Worm (Caenorhabditis elegans): ENCODE measurements around the gene F14D2.8.

DNA sequence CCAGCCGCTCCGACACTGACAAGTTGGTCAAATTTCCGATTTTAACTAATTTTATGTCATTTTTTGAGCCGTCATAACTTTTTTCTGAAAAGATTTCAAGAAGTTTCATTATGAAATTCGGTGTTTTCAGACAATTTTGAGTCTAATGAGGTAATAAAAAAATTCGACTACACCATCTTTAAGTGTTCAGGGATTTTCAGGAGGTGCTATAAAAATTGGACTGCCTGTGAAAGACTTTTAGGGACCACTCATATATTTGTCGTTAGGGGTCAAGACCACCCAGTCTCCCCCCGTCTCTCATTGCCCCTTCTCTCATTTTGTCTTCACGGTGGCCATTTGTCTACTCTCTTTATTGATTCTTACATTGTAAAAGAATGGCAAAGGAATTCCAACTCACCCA lies 25.1 kb upstream of the F14D2.8 start, which contains the start of gene bath-10:
- TF ChIP-seq lsy-2 (tag; optimal IDR thresholded peaks at IDR 0.05) = no peak
- TF ChIP-seq lin-13 (tag; optimal IDR thresholded peaks at IDR 0.05) = no peak
- no peak for TF ChIP-seq ces-1 (GFP tag; optimal IDR thresholded peaks at IDR 0.05)
- no peak for TF ChIP-seq ceh-39 (tag; optimal IDR thresholded peaks at IDR 0.05)

Data from whole organism, mixed stage, embryonic.